Worm (Caenorhabditis elegans) whole organism, L2 larva: ENCODE data around the gene T13G4.4.

Experiments
- R02D3.7 ChIP-seq: fragments of 150-350 bp; optimal IDR thresholded peaks from 2 replicates; lab custom pipeline; 2014; ENCODE audit warnings: missing biosample characterization, missing genetic modification characterization
- Y55F3AM.14 ChIP-seq: fragments of 200-800 bp; sonication (Bioruptor generic); optimal IDR thresholded peaks from 2 replicates; lab custom pipeline; 2018; ENCODE audit warnings: mild to moderate bottlenecking, missing genetic modification characterization, missing compliant biosample characterization
- ZK546.5 ChIP-seq: sonication (generic microtip); optimal IDR thresholded peaks from 2 replicates; lab custom pipeline; 2017; ENCODE audit warnings: missing biosample characterization, missing genetic modification characterization
- alr-1 ChIP-seq: fragments of 150-350 bp; optimal IDR thresholded peaks from 2 replicates; lab custom pipeline; 2014; ENCODE audit warnings: missing biosample characterization, missing genetic modification characterization
- blmp-1 ChIP-seq: sonication (generic microtip); optimal IDR thresholded peaks from 2 replicates; lab custom pipeline; 2017; ENCODE audit warnings: missing genetic modification characterization, mild to moderate bottlenecking, missing compliant biosample characterization, antibody characterized with exemption, moderate library complexity; ENCODE audit not compliant: insufficient read depth
- ceh-82 ChIP-seq: fragments of 150-350 bp; optimal IDR thresholded peaks from 2 replicates; lab custom pipeline; 2014; ENCODE audit warnings: missing biosample characterization, missing genetic modification characterization
- crh-2 ChIP-seq: sonication (generic microtip); optimal IDR thresholded peaks from 2 replicates; lab custom pipeline; 2017; ENCODE audit warnings: missing biosample characterization, missing genetic modification characterization
- dmd-4 ChIP-seq: sonication (generic microtip); optimal IDR thresholded peaks from 2 replicates; lab custom pipeline; 2017; ENCODE audit warnings: missing biosample characterization, missing genetic modification characterization
- egl-27 ChIP-seq: sonication (generic microtip); optimal IDR thresholded peaks from 3 replicates; lab custom pipeline; 2017; ENCODE audit warnings: missing biosample characterization, missing genetic modification reagents, missing genetic modification characterization
- elt-1 ChIP-seq: fragments of 150-350 bp; optimal IDR thresholded peaks from 2 replicates; lab custom pipeline; 2014; ENCODE audit warnings: missing biosample characterization, missing genetic modification characterization
- elt-3 ChIP-seq: sonication (generic microtip); optimal IDR thresholded peaks from 2 replicates; lab custom pipeline; 2017; ENCODE audit warnings: missing biosample characterization, missing genetic modification characterization
- lin-11 ChIP-seq: fragments of 150-350 bp; sonication (generic microtip); optimal IDR thresholded peaks from 2 replicates; lab custom pipeline; 2014; ENCODE audit warnings: missing biosample characterization, missing genetic modification characterization, inconsistent platforms, mixed read lengths
- lin-39 ChIP-seq: fragments of 150-350 bp; optimal IDR thresholded peaks from 2 replicates; lab custom pipeline; 2014; ENCODE audit warnings: missing biosample characterization, missing genetic modification reagents, missing genetic modification characterization
- lsy-2 ChIP-seq, 2 experiments: fragments of 150-350 bp in 1 of 2; sonication (generic microtip) in 1 of 2; optimal IDR thresholded peaks; 2 replicates each; lab custom pipeline; 2014 to 2017; ENCODE audit warnings: missing biosample characterization in 2 of 2, missing genetic modification characterization in 2 of 2
- mab-5 ChIP-seq: fragments of 150-350 bp; optimal IDR thresholded peaks from 2 replicates; lab custom pipeline; 2014; ENCODE audit warnings: missing biosample characterization, missing genetic modification characterization
- mbf-1 ChIP-seq: sonication (generic microtip); optimal IDR thresholded peaks from 2 replicates; lab custom pipeline; 2017; ENCODE audit warnings: missing biosample characterization, missing genetic modification characterization
- mdl-1 ChIP-seq, 2 experiments: fragments of 150-350 bp in 1 of 2; sonication (generic microtip) in 1 of 2; optimal IDR thresholded peaks; 2 replicates each; lab custom pipeline; 2017; ENCODE audit warnings: missing biosample characterization in 2 of 2, missing genetic modification characterization in 2 of 2
- nhr-10 ChIP-seq: sonication (generic microtip); optimal IDR thresholded peaks from 2 replicates; lab custom pipeline; 2017; ENCODE audit warnings: missing biosample characterization, missing genetic modification characterization
- nhr-11 ChIP-seq: fragments of 150-350 bp; optimal IDR thresholded peaks from 2 replicates; lab custom pipeline; 2014; ENCODE audit warnings: missing biosample characterization, missing genetic modification characterization
- nhr-12 ChIP-seq: fragments of 150-350 bp; optimal IDR thresholded peaks from 2 replicates; lab custom pipeline; 2014; ENCODE audit warnings: missing biosample characterization, missing genetic modification characterization
- nhr-23 ChIP-seq: fragments of 150-350 bp; optimal IDR thresholded peaks from 2 replicates; lab custom pipeline; 2014; ENCODE audit warnings: missing biosample characterization, missing genetic modification reagents, missing genetic modification characterization
- nhr-237 ChIP-seq: fragments of 150-350 bp; optimal IDR thresholded peaks from 2 replicates; lab custom pipeline; 2014; ENCODE audit warnings: missing biosample characterization, missing genetic modification characterization
- nhr-25 ChIP-seq: fragments of 150-350 bp; sonication (generic microtip); optimal IDR thresholded peaks from 3 replicates; lab custom pipeline; 2014; ENCODE audit warnings: missing biosample characterization, missing genetic modification characterization
- nhr-77 ChIP-seq: fragments of 150-350 bp; optimal IDR thresholded peaks from 2 replicates; lab custom pipeline; 2014; ENCODE audit warnings: missing biosample characterization, missing genetic modification characterization
- peb-1 ChIP-seq: fragments of 150-350 bp; optimal IDR thresholded peaks from 2 replicates; lab custom pipeline; 2014; ENCODE audit warnings: missing biosample characterization, missing genetic modification characterization
- sem-4 ChIP-seq: fragments of 150-350 bp; optimal IDR thresholded peaks from 2 replicates; lab custom pipeline; 2014; ENCODE audit warnings: missing biosample characterization, missing genetic modification reagents, missing genetic modification characterization
- sma-3 ChIP-seq: sonication (generic microtip); optimal IDR thresholded peaks from 2 replicates; lab custom pipeline; 2016; ENCODE audit warnings: missing genetic modification reagents, missing genetic modification characterization, missing compliant biosample characterization
- sma-9 ChIP-seq, 2 experiments: fragments of 150-350 bp in 1 of 2; sonication (generic microtip) in 1 of 2; optimal IDR thresholded peaks; 2 replicates each; lab custom pipeline; 2014 to 2016; ENCODE audit warnings: missing genetic modification characterization in 2 of 2, mild to moderate bottlenecking in 1 of 2, missing biosample characterization in 1 of 2, missing compliant biosample characterization in 1 of 2, missing genetic modification reagents in 1 of 2, moderate library complexity in 1 of 2
- zag-1 ChIP-seq: fragments of 150-350 bp; optimal IDR thresholded peaks from 2 replicates; lab custom pipeline; 2014; ENCODE audit warnings: missing biosample characterization, missing genetic modification characterization
- ztf-1 ChIP-seq: fragments of 200-800 bp; sonication (Bioruptor generic); conservative IDR thresholded peaks from 2 replicates; pipeline ENCODE4 v1.3.6; 2022; ENCODE audit warnings: missing genetic modification characterization, missing compliant biosample characterization
- ztf-11 ChIP-seq: sonication (generic microtip); optimal IDR thresholded peaks from 2 replicates; lab custom pipeline; 2017; ENCODE audit warnings: missing biosample characterization, missing genetic modification characterization
- ztf-4 ChIP-seq: fragments of 150-350 bp; optimal IDR thresholded peaks from 2 replicates; lab custom pipeline; 2014; ENCODE audit warnings: missing biosample characterization, missing genetic modification characterization

Gene T13G4.4

DNA sequence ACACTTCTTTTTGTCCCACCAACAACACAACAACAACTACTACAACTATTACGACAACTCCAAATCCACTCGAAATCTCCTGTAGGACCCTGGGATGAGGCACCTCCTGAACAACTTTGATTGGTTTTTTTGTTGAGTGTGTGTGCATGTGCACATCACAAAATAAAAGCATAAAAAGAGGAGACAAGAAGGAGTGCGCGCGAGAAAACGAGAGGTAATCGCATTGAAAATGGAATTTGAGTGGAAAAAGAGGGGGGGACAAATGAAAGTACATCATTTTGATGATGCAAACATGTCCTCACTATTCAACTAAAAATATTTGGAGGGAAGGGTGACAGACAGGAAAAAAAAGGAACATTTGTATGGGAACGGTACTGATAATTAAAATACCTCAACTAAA lies 6.0 kb downstream of the T13G4.4 start:
- TF ChIP-seq blmp-1 (no peak), nhr-25 (tag; lab: Kevin White, UChicago) (no peak), Y55F3AM.14 (GFP tag; lab: Kevin White, UChicago) (no peak), ztf-11 (tag; lab: Kevin White, UChicago) (no peak)
- TF ChIP-seq, all 48 proteins: peak for 0

DNA sequence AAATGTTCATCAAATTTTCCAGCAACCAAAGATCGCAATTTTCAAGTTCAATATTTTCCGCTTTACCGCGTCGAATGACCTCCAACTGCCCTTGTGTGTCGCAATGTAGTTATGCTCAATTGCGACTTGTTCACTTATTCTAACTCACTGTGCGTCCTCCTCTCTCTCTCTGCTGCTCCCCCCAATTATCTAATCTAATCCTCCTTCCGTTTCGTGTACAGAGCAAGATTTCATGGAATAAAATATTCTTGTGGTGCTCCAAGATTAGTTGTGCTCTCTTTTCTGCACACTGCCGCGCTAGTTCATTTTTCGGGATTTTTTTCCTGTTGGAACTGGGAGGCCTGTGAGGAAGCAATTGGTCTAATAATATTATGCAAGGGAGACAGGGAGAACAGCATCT lies 7.5 kb downstream of the T13G4.4 start:
- TF ChIP-seq lsy-2 (tag; optimal IDR thresholded peaks at IDR 0.05; lab: Kevin White, UChicago): no peak
- no peak for TF ChIP-seq ztf-11 (tag; lab: Kevin White, UChicago)
- TF ChIP-seq lin-39 (tag; lab: Kevin White, UChicago): no peak
- no peak for TF ChIP-seq nhr-12 (tag; lab: Kevin White, UChicago)
- TF ChIP-seq ZK546.5 (tag; lab: Kevin White, UChicago): no peak
- TF ChIP-seq zag-1 (tag; lab: Kevin White, UChicago): no peak
- no peak for TF ChIP-seq peb-1 (tag; lab: Kevin White, UChicago)
- TF ChIP-seq sem-4 (tag; lab: Kevin White, UChicago): no peak
- no peak for TF ChIP-seq ceh-82 (tag; lab: Kevin White, UChicago)
- TF ChIP-seq nhr-10: no peak
- no peak for TF ChIP-seq blmp-1
- no peak for TF ChIP-seq ztf-4 (tag; lab: Kevin White, UChicago)
- TF ChIP-seq egl-27 (tag; lab: Kevin White, UChicago): no peak
- no peak for TF ChIP-seq sma-3 (GFP tag; lab: Kevin White, UChicago)
- no peak for TF ChIP-seq nhr-237
- TF ChIP-seq mdl-1 (tag; optimal IDR thresholded peaks at IDR 0.05; lab: Kevin White, UChicago): no peak
- TF ChIP-seq R02D3.7: no peak
- no peak for TF ChIP-seq mab-5 (tag; lab: Kevin White, UChicago)
- TF ChIP-seq, all 48 proteins: peak for 0

DNA sequence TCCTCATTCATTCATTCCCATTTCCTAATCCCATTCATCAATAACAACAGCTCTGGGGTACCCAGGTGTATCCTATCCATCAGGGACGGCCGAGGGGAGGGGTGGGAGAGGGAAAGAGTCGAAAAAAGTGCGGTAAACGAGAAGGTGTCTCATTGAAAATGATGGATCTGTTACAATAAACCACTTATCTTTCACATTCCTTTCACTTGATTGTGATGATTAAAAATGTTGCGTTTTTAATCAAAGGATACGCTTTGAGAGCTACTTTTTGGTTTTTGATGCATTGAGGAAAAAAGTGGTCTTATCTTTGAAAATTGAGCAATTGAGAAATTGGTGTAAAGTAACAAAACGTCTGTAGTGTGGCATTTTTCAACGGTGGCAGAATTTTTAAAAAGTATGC lies 8.2 kb downstream of the T13G4.4 start:
- TF ChIP-seq lin-11 (no peak), nhr-11 (tag; lab: Kevin White, UChicago) (no peak), ztf-1 (GFP tag; lab: Robert Waterston, UW) (no peak), lin-39 (tag; lab: Kevin White, UChicago) (no peak), crh-2 (tag; lab: Kevin White, UChicago) (no peak), elt-1 (tag; lab: Kevin White, UChicago) (no peak), nhr-77 (no peak), nhr-10 (no peak), sma-9 (GFP tag; optimal IDR thresholded peaks at IDR 0.05; lab: Kevin White, UChicago) (no peak), sma-9 (tag; optimal IDR thresholded peaks at IDR 0.05; lab: Kevin White, UChicago) (no peak), lsy-2 (tag; optimal IDR thresholded peaks at IDR 0.05; lab: Kevin White, UChicago) (no peak), elt-3 (tag; lab: Kevin White, UChicago) (no peak), ztf-11 (tag; lab: Kevin White, UChicago) (no peak), alr-1 (tag; lab: Kevin White, UChicago) (no peak)

DNA sequence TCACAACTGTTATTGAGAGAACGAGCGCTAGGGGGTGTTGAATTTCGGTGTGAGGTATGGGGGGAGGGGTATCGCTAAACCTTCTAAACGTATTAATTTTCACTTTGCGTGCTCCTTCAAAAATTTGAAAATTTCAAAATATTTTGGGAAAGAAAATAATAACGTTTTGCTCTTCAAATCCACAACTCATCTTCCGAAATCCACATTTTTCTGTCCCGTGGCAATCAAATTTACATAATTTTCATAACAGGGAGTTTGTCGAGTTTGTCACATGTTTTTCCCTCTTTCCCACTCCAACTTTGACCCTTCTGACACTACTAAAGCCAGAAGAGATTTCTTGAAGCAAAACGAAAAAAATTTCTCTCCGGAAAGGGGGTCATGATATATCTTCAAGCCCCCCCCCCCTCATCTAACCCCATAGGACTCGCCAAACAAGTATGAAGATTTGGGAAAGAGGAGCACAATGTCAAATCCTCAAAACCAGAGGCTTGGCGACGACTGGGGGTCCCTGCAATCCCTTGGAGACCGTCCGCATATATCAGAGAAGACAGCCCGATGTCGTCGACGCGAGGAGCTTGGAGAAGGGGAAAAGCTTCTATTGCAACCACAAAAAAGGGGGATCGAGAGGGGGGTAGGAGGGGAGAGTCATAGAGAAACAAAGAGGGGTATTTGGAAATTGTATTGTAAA lies 10.1 kb downstream of the T13G4.4 start:
- TF ChIP-seq mbf-1 (tag; lab: Kevin White, UChicago): no peak
- TF ChIP-seq blmp-1: no peak
- TF ChIP-seq lsy-2 (tag; optimal IDR thresholded peaks at IDR 0.05; lab: Kevin White, UChicago): no peak
- TF ChIP-seq sem-4 (tag; lab: Kevin White, UChicago): no peak
- no peak for TF ChIP-seq ztf-11 (tag; lab: Kevin White, UChicago)
- TF ChIP-seq lin-11: no peak
- peak; percentile 40 for TF ChIP-seq mab-5 (tag; lab: Kevin White, UChicago)
- TF ChIP-seq nhr-23 (tag; lab: Kevin White, UChicago): no peak

DNA sequence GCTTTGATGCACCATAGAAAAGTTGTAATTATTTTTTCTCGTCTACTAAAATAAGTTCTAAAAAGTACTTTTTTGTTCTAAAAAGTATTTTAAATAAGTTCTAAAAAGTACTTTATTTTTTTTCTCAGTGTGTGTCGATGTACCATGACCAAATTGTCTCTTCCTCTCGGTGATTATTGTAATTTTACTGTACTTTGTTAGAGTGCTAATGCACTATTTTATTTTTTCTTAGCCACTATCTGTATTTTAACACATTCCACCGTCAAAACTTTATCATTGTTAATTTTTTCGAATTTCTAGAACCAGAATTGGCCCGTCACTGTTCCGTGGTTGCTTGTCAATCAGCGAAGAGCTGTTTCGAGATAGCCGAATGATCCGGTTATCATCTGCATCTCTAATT lies 11.5 kb downstream of the T13G4.4 start, which contains the start of gene hot-8:
Gene hot-8 (plus strand): TSS at position 301 of the 400 bp plus-strand sequence.
- no peak for TF ChIP-seq dmd-4
